Fruit fly (Drosophila melanogaster) whole organism, embryonic: ENCODE measurements around the gene CG11843.

Experiments used
- Abd-B ChIP-seq: fragments of 200-800 bp; sonication (Bioruptor generic); optimal IDR thresholded peaks from 2 replicates; lab custom pipeline; 2018; ENCODE audit warnings: missing biosample characterization, mild to moderate bottlenecking, missing genetic modification characterization, moderate library complexity
- C15 ChIP-seq: fragments of 200-800 bp; sonication (Bioruptor generic); IDR thresholded peaks from 3 replicates; pipeline ENCODE4 v1.3.6; 2022; ENCODE audit warnings: missing biosample characterization, missing genetic modification characterization
- CG10654 ChIP-seq: fragments of 200-800 bp; sonication (Bioruptor generic); optimal IDR thresholded peaks from 2 replicates; lab custom pipeline; 2016; ENCODE audit warnings: missing biosample characterization, missing genetic modification characterization
- CG12391 ChIP-seq: fragments of 200-800 bp; sonication (Bioruptor generic); optimal IDR thresholded peaks from 3 replicates; lab custom pipeline; 2018; ENCODE audit warnings: missing biosample characterization, mild to moderate bottlenecking, missing genetic modification characterization, moderate library complexity
- CG13296 ChIP-seq: fragments of 200-800 bp; sonication (Bioruptor generic); optimal IDR thresholded peaks from 3 replicates; lab custom pipeline; 2018; ENCODE audit warnings: missing biosample characterization, mild to moderate bottlenecking, missing genetic modification characterization
- CG15269 ChIP-seq: fragments of 200-800 bp; sonication (Bioruptor generic); optimal IDR thresholded peaks from 2 replicates; lab custom pipeline; 2018; ENCODE audit warnings: missing biosample characterization, mild to moderate bottlenecking, missing genetic modification characterization, moderate library complexity
- CG15479 ChIP-seq: fragments of 200-800 bp; sonication (Bioruptor generic); optimal IDR thresholded peaks from 3 replicates; lab custom pipeline; 2019; ENCODE audit warnings: missing biosample characterization, mild to moderate bottlenecking, missing genetic modification characterization, moderate library complexity
- CG1647 ChIP-seq: fragments of 200-800 bp; sonication (Bioruptor generic); optimal IDR thresholded peaks from 3 replicates; lab custom pipeline; 2016; ENCODE audit warnings: missing biosample characterization, missing genetic modification characterization
- CG16813 ChIP-seq: fragments of 200-800 bp; sonication (Bioruptor generic); IDR thresholded peaks from 3 replicates; pipeline ENCODE4 v1.3.6; 2022; ENCODE audit warnings: missing biosample characterization, missing genetic modification characterization; ENCODE audit not compliant: partially characterized antibody
- CG30403 ChIP-seq: fragments of 200-800 bp; sonication (Bioruptor generic); optimal IDR thresholded peaks from 3 replicates; lab custom pipeline; 2016; ENCODE audit warnings: missing biosample characterization, missing genetic modification characterization
- CG3065 ChIP-seq: fragments of 200-800 bp; sonication (Bioruptor generic); optimal IDR thresholded peaks from 2 replicates; lab custom pipeline; 2016; ENCODE audit warnings: missing biosample characterization, missing genetic modification characterization
- CG33557 ChIP-seq: fragments of 200-800 bp; sonication (Bioruptor generic); optimal IDR thresholded peaks from 2 replicates; lab custom pipeline; 2019; ENCODE audit warnings: missing biosample characterization, mild to moderate bottlenecking, missing genetic modification characterization, moderate library complexity
- CG4404 ChIP-seq: fragments of 200-800 bp; sonication (Bioruptor generic); IDR thresholded peaks from 2 replicates; pipeline ENCODE4 v1.3.6; 2022; ENCODE audit warnings: missing biosample characterization, missing genetic modification characterization
- CG6791 ChIP-seq: fragments of 200-800 bp; sonication (Bioruptor generic); IDR thresholded peaks from 3 replicates; pipeline ENCODE4 v1.3.6; 2022; ENCODE audit warnings: missing biosample characterization, missing genetic modification characterization; ENCODE audit not compliant: partially characterized antibody
- CTCF ChIP-seq: fragments of 200-800 bp; sonication (Bioruptor generic); optimal IDR thresholded peaks from 2 replicates; lab custom pipeline; 2017; ENCODE audit warnings: missing biosample characterization, mild to moderate bottlenecking, missing genetic modification characterization, moderate library complexity
- CrebB ChIP-seq: fragments of 200-800 bp; sonication (Bioruptor generic); optimal IDR thresholded peaks from 3 replicates; lab custom pipeline; 2018; ENCODE audit warnings: missing biosample characterization, mild to moderate bottlenecking, missing genetic modification characterization
- D19A ChIP-seq: fragments of 200-800 bp; optimal IDR thresholded peaks from 3 replicates; lab custom pipeline; 2019; ENCODE audit warnings: missing biosample characterization, mild to moderate bottlenecking, missing genetic modification characterization, moderate library complexity
- Eip74EF ChIP-seq, 2 experiments: fragments of 200-800 bp in 1 of 2; fragments of >200 bp in 1 of 2; sonication (Bioruptor generic) in 1 of 2; optimal IDR thresholded peaks; 2 replicates each; lab custom pipeline; 2017 to 2019; ENCODE audit warnings: missing biosample characterization in 2 of 2, missing genetic modification characterization in 2 of 2, mild to moderate bottlenecking in 1 of 2, moderate library complexity in 1 of 2
- Jarid2 ChIP-seq: fragments of 200-800 bp; sonication (Bioruptor generic); optimal IDR thresholded peaks from 3 replicates; lab custom pipeline; 2017; ENCODE audit warnings: mild to moderate bottlenecking, missing biosample characterization, missing genetic modification reagents, missing genetic modification characterization
- Kr ChIP-seq: fragments of 200-800 bp; sonication (Bioruptor generic); optimal IDR thresholded peaks from 2 replicates; lab custom pipeline; 2017; ENCODE audit warnings: missing biosample characterization, mild to moderate bottlenecking, missing genetic modification characterization
- Meics ChIP-seq: fragments of 200-800 bp; sonication (Bioruptor generic); optimal IDR thresholded peaks from 2 replicates; lab custom pipeline; 2017; ENCODE audit warnings: missing biosample characterization, mild to moderate bottlenecking, missing genetic modification characterization
- NK7.1 ChIP-seq: fragments of 200-800 bp; sonication (Bioruptor generic); optimal IDR thresholded peaks from 3 replicates; lab custom pipeline; 2016; ENCODE audit warnings: missing biosample characterization, missing genetic modification characterization
- Nf-YB ChIP-seq: fragments of 200-800 bp; sonication (Bioruptor generic); optimal IDR thresholded peaks from 3 replicates; lab custom pipeline; 2019; ENCODE audit warnings: missing biosample characterization, mild to moderate bottlenecking, missing genetic modification characterization, moderate library complexity
- Opbp ChIP-seq: fragments of 200-800 bp; sonication (Bioruptor generic); IDR thresholded peaks from 3 replicates; pipeline ENCODE4 v1.3.6; 2022; ENCODE audit warnings: missing biosample characterization, missing genetic modification characterization; ENCODE audit not compliant: partially characterized antibody
- Sox100B ChIP-seq: fragments of 200-800 bp; sonication (Bioruptor generic); optimal IDR thresholded peaks from 3 replicates; lab custom pipeline; 2018; ENCODE audit warnings: missing biosample characterization, mild to moderate bottlenecking, missing genetic modification characterization
- Ssrp ChIP-seq: fragments of 200-800 bp; sonication (Bioruptor generic); optimal IDR thresholded peaks from 2 replicates; lab custom pipeline; 2018; ENCODE audit warnings: missing biosample characterization, mild to moderate bottlenecking, missing genetic modification characterization, moderate library complexity
- cato ChIP-seq: fragments of 200-800 bp; sonication (Bioruptor generic); optimal IDR thresholded peaks from 2 replicates; lab custom pipeline; 2016; ENCODE audit warnings: missing biosample characterization, missing genetic modification characterization, borderline replicate concordance
- caup ChIP-seq: fragments of 200-800 bp; sonication (Bioruptor generic); optimal IDR thresholded peaks from 3 replicates; lab custom pipeline; 2017; ENCODE audit warnings: missing biosample characterization, mild to moderate bottlenecking, missing genetic modification characterization, moderate library complexity; ENCODE audit not compliant: severe bottlenecking
- chn ChIP-seq: fragments of 200-800 bp; sonication (Bioruptor generic); optimal IDR thresholded peaks from 2 replicates; lab custom pipeline; 2016; ENCODE audit warnings: missing biosample characterization, missing genetic modification characterization
- corto ChIP-seq: fragments of 200-800 bp; sonication (Bioruptor generic); optimal IDR thresholded peaks from 2 replicates; lab custom pipeline; 2016; ENCODE audit warnings: missing biosample characterization, mild to moderate bottlenecking, missing genetic modification characterization, moderate library complexity
- croc ChIP-seq: fragments of 200-800 bp; sonication (Bioruptor generic); conservative IDR thresholded peaks from 3 replicates; pipeline ENCODE4 v1.3.6; 2022; ENCODE audit warnings: missing biosample characterization, missing genetic modification characterization
- dm ChIP-seq: fragments of 200-800 bp; sonication (Bioruptor generic); optimal IDR thresholded peaks from 3 replicates; lab custom pipeline; 2016; ENCODE audit warnings: missing biosample characterization, missing genetic modification characterization
- en ChIP-seq: fragments of 200-800 bp; sonication (Bioruptor generic); optimal IDR thresholded peaks from 2 replicates; lab custom pipeline; 2016; ENCODE audit warnings: missing biosample characterization, missing genetic modification characterization
- fd3F ChIP-seq: fragments of 200-800 bp; sonication (Bioruptor generic); optimal IDR thresholded peaks from 2 replicates; lab custom pipeline; 2018; ENCODE audit warnings: missing biosample characterization, mild to moderate bottlenecking, missing genetic modification characterization, moderate library complexity
- gcm ChIP-seq: fragments of 200-800 bp; sonication (Bioruptor generic); optimal IDR thresholded peaks from 2 replicates; lab custom pipeline; 2019; ENCODE audit warnings: missing biosample characterization, mild to moderate bottlenecking, missing genetic modification characterization, moderate library complexity
- h ChIP-seq: fragments of >200 bp; optimal IDR thresholded peaks from 2 replicates; lab custom pipeline; 2017
- ham ChIP-seq: fragments of 200-800 bp; sonication (Bioruptor generic); IDR thresholded peaks from 2 replicates; pipeline ENCODE4 v1.3.6; 2022; ENCODE audit warnings: missing biosample characterization, missing genetic modification characterization
- jumu ChIP-seq: fragments of 200-800 bp; sonication (Bioruptor generic); optimal IDR thresholded peaks from 3 replicates; lab custom pipeline; 2016; ENCODE audit warnings: missing biosample characterization, missing genetic modification characterization
- nerfin-1 ChIP-seq: fragments of 200-800 bp; sonication (Bioruptor generic); optimal IDR thresholded peaks from 3 replicates; lab custom pipeline; 2019; ENCODE audit warnings: missing biosample characterization, mild to moderate bottlenecking, missing genetic modification characterization, moderate library complexity
- odd ChIP-seq: fragments of 200-800 bp; sonication (Bioruptor generic); optimal IDR thresholded peaks from 2 replicates; lab custom pipeline; 2017; ENCODE audit warnings: missing biosample characterization, mild to moderate bottlenecking, missing genetic modification characterization
- pzg ChIP-seq: fragments of 200-800 bp; sonication (Bioruptor generic); optimal IDR thresholded peaks from 3 replicates; lab custom pipeline; 2018; ENCODE audit warnings: missing biosample characterization, mild to moderate bottlenecking, missing genetic modification characterization, moderate library complexity
- ranshi ChIP-seq: fragments of 200-800 bp; sonication (Bioruptor generic); IDR thresholded peaks from 2 replicates; pipeline ENCODE4 v1.3.6; 2022; ENCODE audit warnings: missing biosample characterization, missing genetic modification characterization
- repo ChIP-seq: fragments of 200-800 bp; sonication (Bioruptor generic); optimal IDR thresholded peaks from 2 replicates; lab custom pipeline; 2016; ENCODE audit warnings: missing biosample characterization, missing genetic modification characterization
- sima ChIP-seq: fragments of 200-800 bp; sonication (Bioruptor generic); optimal IDR thresholded peaks from 2 replicates; lab custom pipeline; 2016; ENCODE audit warnings: missing biosample characterization, missing genetic modification characterization
- slou ChIP-seq: fragments of 200-800 bp; sonication (Bioruptor generic); optimal IDR thresholded peaks from 3 replicates; lab custom pipeline; 2016; ENCODE audit warnings: missing biosample characterization, missing genetic modification characterization
- sob ChIP-seq: fragments of 200-800 bp; sonication (Bioruptor generic); IDR thresholded peaks from 2 replicates; pipeline ENCODE4 v1.3.6; 2022; ENCODE audit warnings: missing biosample characterization, missing genetic modification characterization
- stc ChIP-seq: fragments of 200-800 bp; sonication (Bioruptor generic); IDR thresholded peaks from 2 replicates; pipeline ENCODE4 v1.3.6; 2022; ENCODE audit warnings: missing biosample characterization, missing genetic modification characterization
- tap ChIP-seq: fragments of 200-800 bp; optimal IDR thresholded peaks from 3 replicates; lab custom pipeline; 2019; ENCODE audit warnings: missing biosample characterization, mild to moderate bottlenecking, missing genetic modification characterization, moderate library complexity
- yki ChIP-seq: fragments of >200 bp; optimal IDR thresholded peaks from 3 replicates; lab custom pipeline; 2018
- zen ChIP-seq: fragments of 200-800 bp; sonication (Bioruptor generic); optimal IDR thresholded peaks from 3 replicates; lab custom pipeline; 2018; ENCODE audit warnings: missing biosample characterization, mild to moderate bottlenecking, missing genetic modification characterization, moderate library complexity

CG11843 gene

DNA sequence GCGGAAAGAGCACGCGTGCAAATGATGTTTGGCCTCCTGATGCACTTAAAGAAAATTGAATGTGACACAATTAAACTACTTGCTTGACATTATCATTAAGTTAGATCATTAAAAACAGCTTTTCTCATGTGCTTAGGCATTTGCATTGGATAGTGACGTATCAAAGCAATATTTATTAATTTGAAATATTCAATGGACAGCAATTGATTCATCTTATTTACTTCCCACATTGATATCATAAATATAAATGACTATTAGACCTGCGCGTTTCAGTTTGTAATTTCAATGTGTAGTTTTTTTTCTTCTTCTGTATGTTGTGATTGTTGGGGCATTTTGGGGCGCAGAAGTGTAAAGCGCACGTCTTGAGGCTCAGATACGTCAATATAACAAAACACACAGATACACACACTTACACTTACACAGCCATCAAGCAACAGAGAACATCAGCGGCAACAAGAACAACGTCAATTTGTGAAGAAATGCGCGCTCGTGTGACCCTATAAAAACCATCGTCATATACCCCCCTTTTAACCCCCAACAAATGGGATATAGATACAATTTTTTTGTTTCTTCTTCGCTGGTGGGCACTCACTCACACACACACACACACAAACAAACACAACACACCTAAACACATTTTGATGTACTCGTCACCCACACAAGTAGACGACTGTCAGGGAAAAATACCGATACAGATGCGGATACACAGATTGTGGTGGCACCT, 35.0 kb downstream of the CG11843 start (continued):
- peak; percentile 21 for TF ChIP-seq Nf-YB (GFP tag; lab: Kevin White, UChicago)
- TF ChIP-seq dm (GFP tag; lab: Kevin White, UChicago), result no peak
- TF ChIP-seq Jarid2 (GFP tag; lab: Kevin White, UChicago), result peak; percentile 42
- no peak for TF ChIP-seq slou (GFP tag; lab: Kevin White, UChicago)
- TF ChIP-seq Sox100B (GFP tag; lab: Kevin White, UChicago), result peak; percentile 78
- TF ChIP-seq ham, result no peak
- no peak for TF ChIP-seq Kr (GFP tag; lab: Kevin White, UChicago)
- peak; percentile 74 for TF ChIP-seq chn (GFP tag; lab: Kevin White, UChicago)
- TF ChIP-seq en (GFP tag; lab: Kevin White, UChicago), result peak; percentile 53
- TF ChIP-seq NK7.1, result peak; percentile 46
- TF ChIP-seq jumu (GFP tag; lab: Kevin White, UChicago), result peak; percentile 31
- TF ChIP-seq corto (GFP tag; lab: Kevin White, UChicago), result peak; percentile 2
- TF ChIP-seq caup (GFP tag; lab: Kevin White, UChicago), result peak; percentile 54
- peak; percentile 35 for TF ChIP-seq cato (GFP tag; lab: Kevin White, UChicago)
- TF ChIP-seq D19A (tag; lab: Kevin White, UChicago), result peak; percentile 71
- peak; percentile 44; the same call in 2 of the 3 replicates for TF ChIP-seq croc (GFP tag; lab: Robert Waterston, UW)
- TF ChIP-seq CG15479, result no peak
- no peak for TF ChIP-seq sima (GFP tag; lab: Kevin White, UChicago)
- no peak for TF ChIP-seq C15 (GFP tag; lab: Robert Waterston, UW)
- peak; percentile 75 for TF ChIP-seq tap (tag; lab: Kevin White, UChicago)
- peak; percentile 76 for TF ChIP-seq Meics (GFP tag; lab: Kevin White, UChicago)
- peak; percentile 45 for TF ChIP-seq zen (tag; lab: Kevin White, UChicago)
- peak; percentile 76 for TF ChIP-seq CG30403 (GFP tag; lab: Kevin White, UChicago)
- no peak for TF ChIP-seq CG1647 (GFP tag; lab: Kevin White, UChicago)
- TF ChIP-seq CrebB (tag; lab: Kevin White, UChicago), result peak; percentile 6
- TF ChIP-seq CG10654, result peak; percentile 45
- TF ChIP-seq odd (GFP tag; lab: Kevin White, UChicago), result peak; percentile 40
- peak; percentile 77 for TF ChIP-seq CG15269
- peak; percentile 62; the same call in 1 of the 2 replicates for TF ChIP-seq ranshi
- no peak for TF ChIP-seq pzg (GFP tag; lab: Kevin White, UChicago)
- TF ChIP-seq gcm (GFP tag; lab: Kevin White, UChicago), result peak; percentile 65
- peak; percentile 82 for TF ChIP-seq CG12391 (tag; lab: Kevin White, UChicago)
- TF ChIP-seq nerfin-1 (tag; lab: Kevin White, UChicago), result peak; percentile 42
- TF ChIP-seq Abd-B (GFP tag; lab: Kevin White, UChicago), result peak; percentile 60
- TF ChIP-seq yki (lab: Kevin White, UChicago), result no peak
- peak; percentile 56 for TF ChIP-seq fd3F (GFP tag; lab: Kevin White, UChicago)
- peak; percentile 62 for TF ChIP-seq CG3065
- no peak for TF ChIP-seq CG6791 (GFP tag; lab: Robert Waterston, UW)
- no peak for TF ChIP-seq CG16813 (GFP tag; lab: Robert Waterston, UW)
- TF ChIP-seq CG13296, result peak; percentile 17
- peak; percentile 34 for TF ChIP-seq CG33557 (GFP tag; lab: Kevin White, UChicago)
- no peak for TF ChIP-seq h (lab: Kevin White, UChicago)
- peak in 1 of 2 experiments; percentile 72 for TF ChIP-seq Eip74EF (GFP tag; optimal IDR thresholded peaks at IDR 0.05; lab: Kevin White, UChicago)
- TF ChIP-seq repo (GFP tag; lab: Kevin White, UChicago), result peak; percentile 24
- no peak for TF ChIP-seq CG4404
- no peak for TF ChIP-seq CTCF (GFP tag; lab: Kevin White, UChicago)
- peak; percentile 72 for TF ChIP-seq Ssrp (tag; lab: Kevin White, UChicago)
- TF ChIP-seq Opbp (GFP tag; lab: Robert Waterston, UW), result no peak
- peak; percentile 57 for TF ChIP-seq stc
- TF ChIP-seq sob (GFP tag; lab: Robert Waterston, UW), result no peak
